Worm (Caenorhabditis elegans): ENCODE results near the gene nlp-6.

Gene nlp-6

ce11 chrX:17694669-17695282 is 32.5 kb downstream of the nlp-6 start, which contains the start of gene cgt-2:
Gene cgt-2 (plus strand): TSS chrX:17695232.
- TF ChIP-seq zfp-2 (tag; optimal IDR thresholded peaks at IDR 0.05) (no peak), ceh-62 (tag; optimal IDR thresholded peaks at IDR 0.05) (no peak), nhr-77 (tag; optimal IDR thresholded peaks at IDR 0.05) (peak; percentile 30), zfp-3 (GFP tag; conservative IDR thresholded peaks at IDR 0.05) (no peak), snpc-1.2 (GFP tag; IDR thresholded peaks at IDR 0.05) (no peak), egl-27 (tag; optimal IDR thresholded peaks at IDR 0.05) (no peak), dmd-6 (GFP tag; IDR thresholded peaks at IDR 0.05) (peak; percentile 71), pqm-1 (tag; optimal IDR thresholded peaks at IDR 0.05) (peak; percentile 86), unc-39 (tag; optimal IDR thresholded peaks at IDR 0.05) (no peak), zip-11 (GFP tag; IDR thresholded peaks at IDR 0.05) (no peak), mep-1 (tag; optimal IDR thresholded peaks at IDR 0.05) (no peak), lin-39 (tag; optimal IDR thresholded peaks at IDR 0.05) (no peak), mes-2 (tag; optimal IDR thresholded peaks at IDR 0.05; ENCODE audit: poor library complexity, severe bottlenecking) (no peak), ceh-82 (tag; optimal IDR thresholded peaks at IDR 0.05) (no peak), unc-130 (GFP tag; optimal IDR thresholded peaks at IDR 0.05) (no peak), ces-1 (GFP tag; optimal IDR thresholded peaks at IDR 0.05) (no peak), F37D6.2 (tag; optimal IDR thresholded peaks at IDR 0.05) (no peak), mxl-2 (GFP tag; conservative IDR thresholded peaks at IDR 0.05) (no peak), daf-16 (GFP tag; optimal IDR thresholded peaks at IDR 0.05) (no peak), daf-16 (tag; optimal IDR thresholded peaks at IDR 0.05) (peak; percentile 62), nhr-76 (tag; optimal IDR thresholded peaks at IDR 0.05) (no peak), hlh-11 (tag; optimal IDR thresholded peaks at IDR 0.05) (peak; percentile 56), lin-38 (GFP tag; IDR thresholded peaks at IDR 0.05) (no peak), nhr-48 (tag; optimal IDR thresholded peaks at IDR 0.05) (peak; percentile 17), zag-1 (tag; optimal IDR thresholded peaks at IDR 0.05) (no peak), Y5F2A.4 (GFP tag; optimal IDR thresholded peaks at IDR 0.05) (no peak), mxl-3 (GFP tag; optimal IDR thresholded peaks at IDR 0.05) (no peak), hif-1 (tag; optimal IDR thresholded peaks at IDR 0.05) (no peak), F26F4.8 (GFP tag; conservative IDR thresholded peaks at IDR 0.05) (no peak), php-3 (GFP tag; IDR thresholded peaks at IDR 0.05) (peak; percentile 67), egl-43 (GFP tag; IDR thresholded peaks at IDR 0.05) (no peak), lsy-2 (tag; optimal IDR thresholded peaks at IDR 0.05) (no peak), aha-1 (tag) (no peak), ctbp-1 (GFP tag; IDR thresholded peaks at IDR 0.05) (no peak), nhr-237 (tag; optimal IDR thresholded peaks at IDR 0.05) (no peak), duxl-1 (tag; optimal IDR thresholded peaks at IDR 0.05; ENCODE audit: poor library complexity) (no peak), ceh-44 (GFP tag; IDR thresholded peaks at IDR 0.05) (no peak), daf-8 (GFP tag; IDR thresholded peaks at IDR 0.05) (no peak), sdz-12 (GFP tag; optimal IDR thresholded peaks at IDR 0.05) (no peak), ceh-28 (tag; optimal IDR thresholded peaks at IDR 0.05) (no peak), lin-13 (GFP tag; optimal IDR thresholded peaks at IDR 0.05) (no peak), F10B5.3 (tag; optimal IDR thresholded peaks at IDR 0.05) (no peak), skn-1 (tag; optimal IDR thresholded peaks at IDR 0.05) (no peak), ztf-11 (tag; optimal IDR thresholded peaks at IDR 0.05) (no peak), dve-1 (tag; optimal IDR thresholded peaks at IDR 0.05; ENCODE audit: insufficient read depth) (peak; percentile 64), Y75B8A.6 (GFP tag; IDR thresholded peaks at IDR 0.05) (no peak), lin-15B (tag; optimal IDR thresholded peaks at IDR 0.05) (no peak), ceh-20 (GFP tag; IDR thresholded peaks at IDR 0.05) (no peak), madf-9 (GFP tag; conservative IDR thresholded peaks at IDR 0.05) (no peak), ztf-7 (tag; optimal IDR thresholded peaks at IDR 0.05) (no peak), nhr-28 (tag; optimal IDR thresholded peaks at IDR 0.05) (peak; percentile 88), ama-1 (optimal IDR thresholded peaks at IDR 0.05) (no peak)

Measured in whole organism, L4 larva.